Fruit fly (Drosophila melanogaster) whole organism, embryonic: Measurements from ENCODE around the gene CG11912.
A peak's percentile ranks its signal among the peaks of the same experiment; 100 is the strongest.

ENCODE experiments used
- ATbp ChIP-seq: fragments of 200-800 bp; sonication (Bioruptor generic); optimal IDR thresholded peaks from 2 replicates; lab custom pipeline; 2017; ENCODE audit warnings: missing biosample characterization, mild to moderate bottlenecking, missing genetic modification characterization, missing genetic modification reagents
- Adf1 ChIP-seq: fragments of 200-800 bp; sonication (Bioruptor generic); IDR thresholded peaks from 2 replicates; pipeline ENCODE4 v1.3.6; 2022; ENCODE audit warnings: missing biosample characterization, missing genetic modification characterization
- Antp ChIP-seq: fragments of 200-800 bp; sonication (Bioruptor generic); optimal IDR thresholded peaks from 3 replicates; lab custom pipeline; 2016; ENCODE audit warnings: missing biosample characterization, missing genetic modification characterization
- CG10321 ChIP-seq: fragments of 200-800 bp; sonication (Bioruptor generic); IDR thresholded peaks from 2 replicates; pipeline ENCODE4 v1.3.6; 2022; ENCODE audit warnings: missing biosample characterization, missing genetic modification characterization
- CG13624 ChIP-seq: fragments of 200-800 bp; sonication (Bioruptor generic); optimal IDR thresholded peaks from 2 replicates; lab custom pipeline; 2016; ENCODE audit warnings: missing biosample characterization, missing genetic modification characterization
- CG14050 ChIP-seq: fragments of 200-800 bp; sonication (Bioruptor generic); IDR thresholded peaks from 3 replicates; pipeline ENCODE4 v1.3.6; 2022; ENCODE audit warnings: missing biosample characterization, missing genetic modification characterization
- CG14667 ChIP-seq: fragments of 200-800 bp; sonication (Bioruptor generic); IDR thresholded peaks from 2 replicates; pipeline ENCODE4 v1.3.6; 2022; ENCODE audit warnings: missing biosample characterization, missing genetic modification characterization
- CG1602 ChIP-seq: fragments of 200-800 bp; sonication (Bioruptor generic); optimal IDR thresholded peaks from 3 replicates; lab custom pipeline; 2016; ENCODE audit warnings: missing biosample characterization, missing genetic modification characterization
- CG18619 ChIP-seq: fragments of 200-800 bp; sonication (Bioruptor generic); optimal IDR thresholded peaks from 3 replicates; lab custom pipeline; 2017; ENCODE audit warnings: missing biosample characterization, mild to moderate bottlenecking, missing genetic modification characterization
- CG3163 ChIP-seq: fragments of 200-800 bp; sonication (Bioruptor generic); optimal IDR thresholded peaks from 3 replicates; lab custom pipeline; 2016; ENCODE audit warnings: missing biosample characterization, missing genetic modification characterization
- CG32767 ChIP-seq: fragments of 200-800 bp; sonication (Bioruptor generic); IDR thresholded peaks from 2 replicates; pipeline ENCODE4 v1.3.6; 2022; ENCODE audit warnings: missing biosample characterization, missing genetic modification characterization
- CG43689 ChIP-seq: fragments of 200-800 bp; sonication (Bioruptor generic); IDR thresholded peaks from 2 replicates; pipeline ENCODE4 v1.3.6; 2022; ENCODE audit warnings: missing biosample characterization, missing genetic modification characterization
- CG4707 ChIP-seq: fragments of 200-800 bp; sonication (Bioruptor generic); optimal IDR thresholded peaks from 2 replicates; lab custom pipeline; 2018; ENCODE audit warnings: missing biosample characterization, mild to moderate bottlenecking, missing genetic modification characterization, moderate library complexity
- CG6175 ChIP-seq: fragments of 200-800 bp; sonication (Bioruptor generic); IDR thresholded peaks from 3 replicates; pipeline ENCODE4 v1.3.6; 2022; ENCODE audit warnings: missing biosample characterization, missing genetic modification characterization
- CG6272 ChIP-seq: fragments of 200-800 bp; sonication (Bioruptor generic); IDR thresholded peaks from 2 replicates; pipeline ENCODE4 v1.3.6; 2022; ENCODE audit warnings: missing biosample characterization, missing genetic modification characterization
- CG7987 ChIP-seq: fragments of 200-800 bp; sonication (Bioruptor generic); optimal IDR thresholded peaks from 2 replicates; lab custom pipeline; 2018; ENCODE audit warnings: missing biosample characterization, mild to moderate bottlenecking, missing genetic modification characterization, moderate library complexity
- CG8359 ChIP-seq: fragments of 200-800 bp; sonication (Bioruptor generic); optimal IDR thresholded peaks from 2 replicates; lab custom pipeline; 2017; ENCODE audit warnings: missing biosample characterization, mild to moderate bottlenecking, missing genetic modification characterization, borderline replicate concordance
- Chrac-16 ChIP-seq: fragments of 200-800 bp; sonication (Bioruptor generic); optimal IDR thresholded peaks from 3 replicates; lab custom pipeline; 2016; ENCODE audit warnings: missing biosample characterization, missing genetic modification characterization
- D19B ChIP-seq: fragments of 200-800 bp; sonication (Bioruptor generic); optimal IDR thresholded peaks from 2 replicates; lab custom pipeline; 2017; ENCODE audit warnings: missing biosample characterization, mild to moderate bottlenecking, missing genetic modification characterization
- Dbx ChIP-seq: fragments of 200-800 bp; sonication (Bioruptor generic); IDR thresholded peaks from 3 replicates; pipeline ENCODE4 v1.3.6; 2022; ENCODE audit warnings: missing biosample characterization, missing genetic modification characterization
- Dip2 ChIP-seq: fragments of 200-800 bp; sonication (Bioruptor generic); IDR thresholded peaks from 2 replicates; pipeline ENCODE4 v1.3.6; 2022; ENCODE audit warnings: missing biosample characterization, missing genetic modification characterization
- Doc3 ChIP-seq: fragments of 200-800 bp; sonication (Bioruptor generic); IDR thresholded peaks from 3 replicates; pipeline ENCODE4 v1.3.6; 2022; ENCODE audit warnings: missing biosample characterization, missing genetic modification characterization; ENCODE audit not compliant: partially characterized antibody
- Hey ChIP-seq: fragments of 200-800 bp; sonication (Bioruptor generic); optimal IDR thresholded peaks from 3 replicates; lab custom pipeline; 2018; ENCODE audit warnings: missing biosample characterization, mild to moderate bottlenecking, missing genetic modification characterization
- Hmr ChIP-seq: fragments of 200-800 bp; sonication (Bioruptor generic); optimal IDR thresholded peaks from 3 replicates; lab custom pipeline; 2017; ENCODE audit warnings: mild to moderate bottlenecking, missing biosample characterization, missing genetic modification reagents, missing genetic modification characterization
- Nf-YA ChIP-seq: fragments of 200-800 bp; sonication (Bioruptor generic); IDR thresholded peaks from 2 replicates; pipeline ENCODE4 v1.3.6; 2022; ENCODE audit warnings: missing biosample characterization, missing genetic modification characterization
- Rx ChIP-seq: fragments of 200-800 bp; sonication (Bioruptor generic); IDR thresholded peaks from 2 replicates; pipeline ENCODE4 v1.3.6; 2022; ENCODE audit warnings: missing biosample characterization, missing genetic modification characterization
- Spps ChIP-seq: fragments of 200-800 bp; sonication (Bioruptor generic); optimal IDR thresholded peaks from 2 replicates; lab custom pipeline; 2018; ENCODE audit warnings: missing biosample characterization, mild to moderate bottlenecking, missing genetic modification characterization
- Usf ChIP-seq: fragments of 200-800 bp; sonication (Bioruptor generic); optimal IDR thresholded peaks from 2 replicates; lab custom pipeline; 2017; ENCODE audit warnings: missing genotype, missing biosample characterization, missing genetic modification characterization
- bbx ChIP-seq: fragments of 200-800 bp; sonication (Bioruptor generic); IDR thresholded peaks from 2 replicates; pipeline ENCODE4 v1.3.6; 2022; ENCODE audit warnings: missing biosample characterization, missing genetic modification characterization; ENCODE audit not compliant: partially characterized antibody
- cato ChIP-seq: fragments of 200-800 bp; sonication (Bioruptor generic); optimal IDR thresholded peaks from 2 replicates; lab custom pipeline; 2016; ENCODE audit warnings: missing biosample characterization, missing genetic modification characterization, borderline replicate concordance
- danr ChIP-seq: fragments of 200-800 bp; sonication (Bioruptor generic); IDR thresholded peaks from 2 replicates; pipeline ENCODE4 v1.3.6; 2022; ENCODE audit warnings: missing biosample characterization, missing genetic modification characterization
- dm ChIP-seq: fragments of 200-800 bp; sonication (Bioruptor generic); optimal IDR thresholded peaks from 3 replicates; lab custom pipeline; 2016; ENCODE audit warnings: missing biosample characterization, missing genetic modification characterization
- en ChIP-seq: fragments of 200-800 bp; sonication (Bioruptor generic); optimal IDR thresholded peaks from 2 replicates; lab custom pipeline; 2016; ENCODE audit warnings: missing biosample characterization, missing genetic modification characterization
- grau ChIP-seq: fragments of 200-800 bp; optimal IDR thresholded peaks from 3 replicates; lab custom pipeline; 2019; ENCODE audit warnings: missing biosample characterization, mild to moderate bottlenecking, missing genetic modification characterization, moderate library complexity
- ham ChIP-seq: fragments of 200-800 bp; sonication (Bioruptor generic); IDR thresholded peaks from 2 replicates; pipeline ENCODE4 v1.3.6; 2022; ENCODE audit warnings: missing biosample characterization, missing genetic modification characterization
- her ChIP-seq: fragments of 200-800 bp; sonication (Bioruptor generic); optimal IDR thresholded peaks from 2 replicates; lab custom pipeline; 2016; ENCODE audit warnings: missing biosample characterization, missing genetic modification characterization
- jing ChIP-seq: fragments of 200-800 bp; sonication (Bioruptor generic); optimal IDR thresholded peaks from 2 replicates; lab custom pipeline; 2018; ENCODE audit warnings: missing biosample characterization, mild to moderate bottlenecking, missing genetic modification characterization
- lilli ChIP-seq: fragments of 200-800 bp; sonication (Bioruptor generic); optimal IDR thresholded peaks from 3 replicates; lab custom pipeline; 2016; ENCODE audit warnings: missing biosample characterization, missing genetic modification characterization
- lov ChIP-seq, 2 experiments: fragments of 200-800 bp in 1 of 2; fragments of >200 bp in 1 of 2; sonication (Bioruptor generic) in 1 of 2; IDR thresholded peaks in 1 of 2; optimal IDR thresholded peaks in 1 of 2; 2 replicates in 1 of 2; 3 replicates in 1 of 2; pipeline versions ENCODE4 v1.3.6 to Lab custom; 2017 to 2022; ENCODE audit warnings: missing biosample characterization in 1 of 2, missing genetic modification characterization in 1 of 2
- mld ChIP-seq: fragments of 200-800 bp; sonication (Bioruptor generic); IDR thresholded peaks from 3 replicates; pipeline ENCODE4 v1.3.6; 2022; ENCODE audit warnings: missing biosample characterization, missing genetic modification characterization; ENCODE audit not compliant: partially characterized antibody
- nerfin-1 ChIP-seq: fragments of 200-800 bp; sonication (Bioruptor generic); optimal IDR thresholded peaks from 3 replicates; lab custom pipeline; 2019; ENCODE audit warnings: missing biosample characterization, mild to moderate bottlenecking, missing genetic modification characterization, moderate library complexity
- pb ChIP-seq: fragments of 200-800 bp; sonication (Bioruptor generic); optimal IDR thresholded peaks from 3 replicates; lab custom pipeline; 2016; ENCODE audit warnings: missing biosample characterization, missing genetic modification characterization
- rib ChIP-seq: fragments of 200-800 bp; sonication (Bioruptor generic); IDR thresholded peaks from 2 replicates; pipeline ENCODE4 v1.3.6; 2022; ENCODE audit warnings: missing biosample characterization, missing genetic modification characterization
- sc ChIP-seq, 3 experiments: fragments of >200 bp in 2 of 3; fragments of 200-800 bp in 1 of 3; sonication (Bioruptor generic) in 1 of 3; optimal IDR thresholded peaks; 2 replicates in 2 of 3; 3 replicates in 1 of 3; lab custom pipeline; 2017; ENCODE audit warnings: mild to moderate bottlenecking in 1 of 3, missing biosample characterization in 1 of 3, missing genetic modification characterization in 1 of 3, missing genetic modification reagents in 1 of 3
- tap ChIP-seq: fragments of 200-800 bp; optimal IDR thresholded peaks from 3 replicates; lab custom pipeline; 2019; ENCODE audit warnings: missing biosample characterization, mild to moderate bottlenecking, missing genetic modification characterization, moderate library complexity
- toy ChIP-seq: fragments of 200-800 bp; sonication (Bioruptor generic); IDR thresholded peaks from 2 replicates; pipeline ENCODE4 v1.3.6; 2022; ENCODE audit warnings: missing biosample characterization, missing genetic modification characterization
- twi ChIP-seq: fragments of 200-800 bp; optimal IDR thresholded peaks from 2 replicates; lab custom pipeline; 2019; ENCODE audit warnings: missing biosample characterization, mild to moderate bottlenecking, missing genetic modification characterization, moderate library complexity
- vnd ChIP-seq: fragments of 200-800 bp; sonication (Bioruptor generic); IDR thresholded peaks from 3 replicates; pipeline ENCODE4 v1.3.6; 2022; ENCODE audit warnings: missing biosample characterization, missing genetic modification characterization; ENCODE audit not compliant: partially characterized antibody
- wor ChIP-seq: fragments of 200-800 bp; sonication (Bioruptor generic); IDR thresholded peaks from 2 replicates; pipeline ENCODE4 v1.3.6; 2022; ENCODE audit warnings: missing biosample characterization, missing genetic modification characterization
- zen ChIP-seq: fragments of 200-800 bp; sonication (Bioruptor generic); optimal IDR thresholded peaks from 3 replicates; lab custom pipeline; 2018; ENCODE audit warnings: missing biosample characterization, mild to moderate bottlenecking, missing genetic modification characterization, moderate library complexity

CG11912 gene

DNA sequence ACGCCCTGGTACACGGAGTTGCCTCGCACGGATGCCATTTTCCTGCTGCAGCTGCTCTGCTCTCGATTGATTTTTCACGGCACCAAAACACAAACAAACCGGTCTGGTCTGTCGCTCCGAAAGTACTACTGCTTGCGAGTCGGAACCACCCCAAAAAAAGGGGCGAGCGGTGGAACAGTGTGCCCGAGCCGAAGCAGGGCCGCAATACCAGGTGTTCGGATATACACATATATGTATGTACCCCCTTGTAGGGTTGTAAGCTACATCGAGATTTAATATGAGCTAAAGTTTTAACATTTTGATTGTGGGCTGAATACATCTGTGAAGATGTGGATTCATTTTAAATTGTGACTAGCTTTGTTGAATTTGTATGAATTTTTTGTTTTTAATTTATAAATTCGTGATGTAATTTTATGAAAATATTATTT lies 33.4 kb downstream of the CG11912 start (continued):
- TF ChIP-seq danr (GFP tag; lab: Robert Waterston, UW) (no peak), rib (GFP tag; lab: Robert Waterston, UW) (no peak), twi (tag; lab: Kevin White, UChicago) (no peak), CG4707 (GFP tag; lab: Kevin White, UChicago) (peak; percentile 48), Doc3 (GFP tag; lab: Robert Waterston, UW) (no peak), wor (GFP tag; lab: Robert Waterston, UW) (no peak), her (peak; percentile 47), D19B (GFP tag; lab: Kevin White, UChicago) (no peak), ham (no peak), Chrac-16 (peak; percentile 19), Dbx (peak; percentile 64; the same call in 2 of the 3 replicates), CG7987 (GFP tag; lab: Kevin White, UChicago) (peak; percentile 54), Adf1 (GFP tag; lab: Robert Waterston, UW) (no peak; the same call in 1 of the 2 replicates), pb (GFP tag; lab: Kevin White, UChicago) (peak; percentile 40), toy (GFP tag; lab: Robert Waterston, UW) (no peak), jing (GFP tag; lab: Kevin White, UChicago) (no peak), Hey (tag; lab: Kevin White, UChicago) (no peak), CG1602 (GFP tag; lab: Kevin White, UChicago) (no peak), mld (GFP tag; lab: Robert Waterston, UW) (no peak), grau (peak; percentile 68), Nf-YA (GFP tag; lab: Robert Waterston, UW) (no peak), CG10321 (GFP tag; lab: Robert Waterston, UW) (no peak), Hmr (GFP tag; lab: Kevin White, UChicago) (peak; percentile 72), lilli (GFP tag; lab: Kevin White, UChicago) (peak; percentile 70), tap (tag; lab: Kevin White, UChicago) (peak; percentile 54), nerfin-1 (tag; lab: Kevin White, UChicago) (peak; percentile 22), Rx (GFP tag; lab: Robert Waterston, UW) (no peak), CG8359 (no peak), en (GFP tag; lab: Kevin White, UChicago) (no peak), CG6175 (no peak), CG14667 (GFP tag; lab: Robert Waterston, UW) (no peak), dm (peak; percentile 8), ATbp (peak; percentile 43), Usf (no peak), bbx (GFP tag; lab: Robert Waterston, UW) (peak; percentile 61; the same call in 1 of the 2 replicates), sc (optimal IDR thresholded peaks at IDR 0.05; lab: Kevin White, UChicago) (no peak), sc (GFP tag; optimal IDR thresholded peaks at IDR 0.05; lab: Kevin White, UChicago) (no peak), CG43689 (GFP tag; lab: Robert Waterston, UW) (no peak), zen (tag; lab: Kevin White, UChicago) (peak; percentile 12), CG18619 (peak; percentile 13), CG13624 (GFP tag; lab: Kevin White, UChicago) (peak; percentile 42), lov (optimal IDR thresholded peaks at IDR 0.05; lab: Kevin White, UChicago) (no peak), lov (GFP tag; IDR thresholded peaks at IDR 0.05; lab: Robert Waterston, UW) (0 out of 3 replicates have a peak, but pooled peaks have one; percentile 47), cato (GFP tag; lab: Kevin White, UChicago) (no peak), Spps (tag; lab: Kevin White, UChicago) (peak; percentile 38), CG32767 (peak; percentile 65), vnd (GFP tag; lab: Robert Waterston, UW) (no peak), CG6272 (GFP tag; lab: Robert Waterston, UW) (no peak), Antp (GFP tag; lab: Kevin White, UChicago) (peak; percentile 45), CG3163 (GFP tag; lab: Kevin White, UChicago) (no peak), Dip2 (GFP tag; lab: Robert Waterston, UW) (no peak), CG14050 (GFP tag; lab: Robert Waterston, UW) (no peak; the same call in 2 of the 3 replicates)
